Worm (Caenorhabditis elegans): ENCODE data around the gene gcc-2.

DNA sequence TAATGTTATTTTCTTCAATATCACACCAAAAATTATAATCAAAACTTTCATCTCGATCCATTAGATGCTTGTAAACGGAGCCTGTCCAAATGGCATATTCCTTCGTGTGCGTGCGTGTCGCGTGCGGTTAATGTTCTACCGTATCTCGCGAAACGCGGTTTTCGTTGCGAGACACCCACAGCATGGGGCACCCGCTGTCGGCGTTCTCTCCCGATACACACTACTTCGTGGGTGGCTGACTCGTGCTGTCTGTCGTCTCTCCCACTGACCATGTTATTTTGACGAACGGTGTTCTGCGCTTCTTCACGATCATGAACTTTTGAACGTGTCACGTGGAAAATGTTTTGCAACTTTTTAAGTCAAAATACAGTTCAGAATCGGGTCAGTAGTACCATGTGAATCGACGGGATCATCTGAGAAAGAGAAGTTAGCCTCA is 3.5 kb upstream of the gcc-2 start:
- TF ChIP-seq him-1 (tag; optimal IDR thresholded peaks at IDR 0.05), result peak; percentile 89
- TF ChIP-seq W03F9.2 (tag; optimal IDR thresholded peaks at IDR 0.05), result peak; percentile 93

All from whole organism, L4/young adult.